Worm (Caenorhabditis elegans) whole organism, L2 larva: Measurements from ENCODE around the gene T19C9.10.

ENCODE experiments used
- ceh-82 ChIP-seq: fragments of 150-350 bp; optimal IDR thresholded peaks from 2 replicates; lab custom pipeline; 2014; ENCODE audit warnings: missing biosample characterization, missing genetic modification characterization
- lin-39 ChIP-seq: fragments of 150-350 bp; optimal IDR thresholded peaks from 2 replicates; lab custom pipeline; 2014; ENCODE audit warnings: missing biosample characterization, missing genetic modification reagents, missing genetic modification characterization

DNA sequence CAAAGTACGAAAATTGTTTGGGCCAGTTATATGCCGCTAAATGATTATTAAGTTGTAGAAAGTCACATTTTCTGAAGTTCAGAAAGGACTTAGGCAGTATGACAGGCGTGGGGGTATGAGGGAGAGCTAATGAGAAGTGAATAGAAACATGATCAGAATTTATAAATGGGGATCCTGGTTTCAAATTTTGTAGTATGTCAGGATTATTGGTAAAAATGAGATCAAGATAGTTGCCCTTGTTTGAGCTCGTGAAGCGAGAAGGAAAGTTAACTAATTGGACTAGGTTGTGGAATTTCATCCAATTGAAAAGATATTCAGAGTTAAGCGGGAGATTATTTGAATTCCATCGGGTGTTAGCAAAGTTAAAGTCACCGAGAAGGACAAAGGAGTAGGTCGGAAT lies 4.0 kb upstream of the T19C9.10 start:
- TF ChIP-seq lin-39 (tag; lab: Kevin White, UChicago) (no peak), ceh-82 (tag; lab: Kevin White, UChicago) (no peak)
